Worm (Caenorhabditis elegans): ENCODE measurements around the gene spe-27.

The spe-27 gene

DNA sequence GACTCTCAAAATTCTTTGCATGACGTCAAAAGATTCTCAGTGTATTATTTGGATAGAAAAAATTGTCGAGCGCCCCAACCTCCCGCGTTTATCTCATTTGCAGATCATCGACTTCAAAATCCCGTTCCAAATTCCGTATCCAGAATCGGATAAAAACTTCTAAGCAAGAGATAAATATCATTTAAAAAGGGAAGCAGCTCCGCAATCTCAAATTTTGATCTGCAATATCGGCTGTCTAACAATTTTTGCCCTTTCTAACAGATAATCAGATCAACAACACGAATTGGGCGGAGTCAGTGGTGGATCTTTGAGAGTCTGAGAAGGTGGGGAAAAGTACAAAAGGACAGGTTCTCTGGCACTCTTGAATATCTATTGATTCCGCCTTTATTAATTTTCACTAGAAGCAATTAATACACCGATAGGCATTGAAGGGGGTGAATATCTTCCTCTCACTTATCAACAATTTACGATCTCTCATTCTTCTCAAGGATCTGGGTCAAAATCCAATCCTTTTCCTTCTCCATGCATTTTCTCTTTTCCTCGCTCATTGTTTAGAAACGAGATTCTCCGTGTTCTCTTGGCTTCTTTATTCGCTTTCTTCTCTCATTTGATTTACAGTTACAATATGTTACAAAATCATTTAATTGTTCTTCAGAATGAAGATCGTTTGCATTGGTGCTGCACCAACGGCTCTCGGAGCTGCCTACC is 19.6 kb upstream of the spe-27 start, which contains the start of gene glf-1:
TSS of gene glf-1 (plus strand) at position 656 of the 708 bp plus-strand sequence.
- TF ChIP-seq tra-4 (tag; optimal IDR thresholded peaks at IDR 0.05): no peak
- no peak for TF ChIP-seq ama-1 (optimal IDR thresholded peaks at IDR 0.05)
- no peak for TF ChIP-seq tbx-37 (GFP tag; conservative IDR thresholded peaks at IDR 0.05)
- TF ChIP-seq hnd-1 (tag; optimal IDR thresholded peaks at IDR 0.05): no peak
- TF ChIP-seq tbx-11 (GFP tag; IDR thresholded peaks at IDR 0.05): no peak
- no peak for TF ChIP-seq ceh-13 (GFP tag; optimal IDR thresholded peaks at IDR 0.05)
- no peak for TF ChIP-seq ceh-36 (tag; optimal IDR thresholded peaks at IDR 0.05)
- TF ChIP-seq scrt-1 (GFP tag; IDR thresholded peaks at IDR 0.05): no peak
- TF ChIP-seq aly-1 (tag; optimal IDR thresholded peaks at IDR 0.05): no peak
- TF ChIP-seq pes-1 (GFP tag; IDR thresholded peaks at IDR 0.05): no peak
- TF ChIP-seq hmbx-1 (tag; optimal IDR thresholded peaks at IDR 0.05): no peak
- no peak for TF ChIP-seq ets-7 (tag; optimal IDR thresholded peaks at IDR 0.05)
- no peak for TF ChIP-seq sea-1 (GFP tag; conservative IDR thresholded peaks at IDR 0.05)
- TF ChIP-seq B0310.2 (tag; optimal IDR thresholded peaks at IDR 0.05): no peak
- TF ChIP-seq F13C5.2 (tag; optimal IDR thresholded peaks at IDR 0.05): no peak
- TF ChIP-seq hmg-4 (GFP tag; optimal IDR thresholded peaks at IDR 0.05): no peak
- no peak for TF ChIP-seq flt-1 (GFP tag; IDR thresholded peaks at IDR 0.05)

ce11 chrIV:5884500-5884899 is 18.8 kb upstream of the spe-27 start, which contains the start of gene H04M03.11:
Gene H04M03.11 (minus strand): TSS chrIV:5884600.
- TF ChIP-seq tbx-37 (GFP tag; conservative IDR thresholded peaks at IDR 0.05): no peak
- no peak for TF ChIP-seq ceh-13 (GFP tag; optimal IDR thresholded peaks at IDR 0.05)
- TF ChIP-seq sea-1 (GFP tag; conservative IDR thresholded peaks at IDR 0.05): no peak
- TF ChIP-seq tbx-11 (GFP tag; IDR thresholded peaks at IDR 0.05): no peak
- TF ChIP-seq pes-1 (GFP tag; IDR thresholded peaks at IDR 0.05): no peak
- TF ChIP-seq B0310.2 (tag; optimal IDR thresholded peaks at IDR 0.05): no peak
- no peak for TF ChIP-seq ama-1 (optimal IDR thresholded peaks at IDR 0.05)
- TF ChIP-seq ets-7 (tag; optimal IDR thresholded peaks at IDR 0.05): no peak
- TF ChIP-seq flt-1 (GFP tag; IDR thresholded peaks at IDR 0.05): no peak
- TF ChIP-seq hmbx-1 (tag; optimal IDR thresholded peaks at IDR 0.05): no peak
- no peak for TF ChIP-seq scrt-1 (GFP tag; IDR thresholded peaks at IDR 0.05)
- no peak for TF ChIP-seq hnd-1 (tag; optimal IDR thresholded peaks at IDR 0.05)
- no peak for TF ChIP-seq ceh-36 (tag; optimal IDR thresholded peaks at IDR 0.05)
- TF ChIP-seq aly-1 (tag; optimal IDR thresholded peaks at IDR 0.05): no peak
- TF ChIP-seq hmg-4 (GFP tag; optimal IDR thresholded peaks at IDR 0.05): no peak
- TF ChIP-seq F13C5.2 (tag; optimal IDR thresholded peaks at IDR 0.05): no peak
- TF ChIP-seq tra-4 (tag; optimal IDR thresholded peaks at IDR 0.05): no peak

DNA sequence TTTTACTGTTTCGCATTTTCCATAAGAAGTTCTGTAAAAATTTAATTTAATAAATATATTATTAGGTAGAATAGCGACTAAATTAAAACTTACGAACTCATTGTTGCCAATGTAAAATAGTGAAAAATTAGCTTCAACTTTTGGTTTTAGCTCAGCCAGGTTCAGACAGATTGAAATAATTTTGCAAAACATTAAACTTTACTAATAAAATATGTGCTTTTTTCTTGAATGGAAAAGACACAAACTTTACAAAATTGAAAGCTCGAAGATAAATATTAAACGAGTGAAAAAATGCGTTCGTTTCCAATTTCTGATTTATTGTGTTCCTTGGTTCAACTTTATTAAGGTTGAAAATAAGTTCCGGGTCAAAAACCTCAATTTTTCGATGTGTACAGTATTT is 14.1 kb upstream of the spe-27 start, which contains the start of gene srv-22:
TSS of gene srv-22 (minus strand) at position 101 of the 400 bp plus-strand sequence.
- TF ChIP-seq tbx-37 (GFP tag; conservative IDR thresholded peaks at IDR 0.05) (no peak), scrt-1 (GFP tag; IDR thresholded peaks at IDR 0.05) (no peak), ets-7 (tag; optimal IDR thresholded peaks at IDR 0.05) (no peak), flt-1 (GFP tag; IDR thresholded peaks at IDR 0.05) (no peak), F13C5.2 (tag; optimal IDR thresholded peaks at IDR 0.05) (no peak), ceh-13 (GFP tag; optimal IDR thresholded peaks at IDR 0.05) (no peak), hmbx-1 (tag; optimal IDR thresholded peaks at IDR 0.05) (no peak), ceh-36 (tag; optimal IDR thresholded peaks at IDR 0.05) (no peak), aly-1 (tag; optimal IDR thresholded peaks at IDR 0.05) (no peak), hmg-4 (GFP tag; optimal IDR thresholded peaks at IDR 0.05) (no peak), tra-4 (tag; optimal IDR thresholded peaks at IDR 0.05) (no peak), tbx-11 (GFP tag; IDR thresholded peaks at IDR 0.05) (no peak)

DNA sequence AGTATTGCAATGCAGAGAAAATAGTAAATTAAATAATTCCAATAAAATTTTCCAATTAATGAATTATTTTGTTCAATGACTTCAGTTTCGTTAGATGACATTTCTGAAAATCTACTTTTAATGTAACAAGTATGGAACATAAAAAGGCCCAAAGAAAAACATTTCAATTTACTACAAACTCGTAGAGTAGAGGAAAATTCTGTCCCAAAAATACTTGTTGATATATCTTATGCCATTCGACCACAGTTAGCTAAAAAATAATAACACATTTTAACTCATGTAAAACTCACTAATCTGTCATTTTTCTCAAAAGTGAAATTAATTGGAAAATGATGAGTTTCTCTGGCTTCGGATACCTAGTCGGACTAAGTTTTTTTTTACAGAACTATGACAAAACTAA is 11.5 kb upstream of the spe-27 start, which contains the start of gene srv-21:
TSS of gene srv-21 (minus strand) at position 101 of the 400 bp plus-strand sequence.
- TF ChIP-seq hmg-4 (GFP tag; optimal IDR thresholded peaks at IDR 0.05): no peak
- TF ChIP-seq hnd-1 (tag; optimal IDR thresholded peaks at IDR 0.05): no peak

- TF ChIP-seq hmbx-1 (tag; optimal IDR thresholded peaks at IDR 0.05) (no peak), ceh-13 (GFP tag; optimal IDR thresholded peaks at IDR 0.05) (no peak)
Measured at ce11 chrIV:5873825-5874224, 8.1 kb upstream of the spe-27 start, which contains the start of gene srv-19. Gene srv-19 (minus strand): TSS chrIV:5873925.

ce11 chrIV:5870072-5870471 is 4.4 kb upstream of the spe-27 start, which contains the start of gene srv-17:
Gene srv-17 (minus strand): TSS chrIV:5870172.
- no peak for TF ChIP-seq hmbx-1 (tag; optimal IDR thresholded peaks at IDR 0.05)
- TF ChIP-seq hnd-1 (tag; optimal IDR thresholded peaks at IDR 0.05): no peak
- TF ChIP-seq ets-7 (tag; optimal IDR thresholded peaks at IDR 0.05): no peak
- TF ChIP-seq tbx-11 (GFP tag; IDR thresholded peaks at IDR 0.05): no peak
- TF ChIP-seq flt-1 (GFP tag; IDR thresholded peaks at IDR 0.05): no peak
- no peak for TF ChIP-seq scrt-1 (GFP tag; IDR thresholded peaks at IDR 0.05)
- no peak for TF ChIP-seq ama-1 (optimal IDR thresholded peaks at IDR 0.05)
- TF ChIP-seq hmg-4 (GFP tag; optimal IDR thresholded peaks at IDR 0.05): no peak
- TF ChIP-seq B0310.2 (tag; optimal IDR thresholded peaks at IDR 0.05): no peak
- TF ChIP-seq pes-1 (GFP tag; IDR thresholded peaks at IDR 0.05): no peak
- no peak for TF ChIP-seq ceh-13 (GFP tag; optimal IDR thresholded peaks at IDR 0.05)
- TF ChIP-seq tbx-37 (GFP tag; conservative IDR thresholded peaks at IDR 0.05): no peak
- no peak for TF ChIP-seq aly-1 (tag; optimal IDR thresholded peaks at IDR 0.05)
- no peak for TF ChIP-seq ceh-36 (tag; optimal IDR thresholded peaks at IDR 0.05)
- TF ChIP-seq sea-1 (GFP tag; conservative IDR thresholded peaks at IDR 0.05): no peak
- no peak for TF ChIP-seq F13C5.2 (tag; optimal IDR thresholded peaks at IDR 0.05)

DNA sequence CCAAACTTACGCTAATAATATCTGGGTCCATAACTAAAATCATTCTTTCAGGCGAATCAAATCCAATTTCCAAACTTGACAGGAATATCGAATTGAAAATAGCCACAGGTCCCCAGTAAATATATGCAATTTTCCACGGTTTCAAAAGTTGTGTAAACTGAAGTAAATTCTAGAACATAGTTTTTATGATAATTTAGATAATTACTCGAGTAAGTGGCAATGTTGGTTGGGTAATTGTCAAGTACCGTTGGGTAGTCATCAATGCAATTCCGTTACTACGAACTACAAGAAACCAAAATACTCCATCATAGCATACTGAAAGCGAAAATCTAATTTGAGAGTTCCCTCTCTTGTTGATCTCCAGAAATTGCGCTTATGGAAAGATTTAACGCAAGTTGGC is 3.6 kb upstream of the spe-27 start:
- TF ChIP-seq hmbx-1 (tag; optimal IDR thresholded peaks at IDR 0.05) (no peak), pes-1 (GFP tag; IDR thresholded peaks at IDR 0.05) (no peak), scrt-1 (GFP tag; IDR thresholded peaks at IDR 0.05) (no peak), hnd-1 (tag; optimal IDR thresholded peaks at IDR 0.05) (no peak), aly-1 (tag; optimal IDR thresholded peaks at IDR 0.05) (no peak), ceh-13 (GFP tag; optimal IDR thresholded peaks at IDR 0.05) (no peak), B0310.2 (tag; optimal IDR thresholded peaks at IDR 0.05) (no peak), tbx-37 (GFP tag; conservative IDR thresholded peaks at IDR 0.05) (no peak), sea-1 (GFP tag; conservative IDR thresholded peaks at IDR 0.05) (no peak), hmg-4 (GFP tag; optimal IDR thresholded peaks at IDR 0.05) (no peak), ceh-36 (tag; optimal IDR thresholded peaks at IDR 0.05) (no peak)

All from whole organism, early embryonic.